Fruit fly (Drosophila melanogaster) whole organism, larva: Measurements from ENCODE around the gene trr.

ENCODE experiments used
- noc ChIP-seq: fragments of 200-800 bp; sonication (Bioruptor generic); optimal IDR thresholded peaks from 3 replicates; lab custom pipeline; 2019; ENCODE audit warnings: missing biosample characterization, mild to moderate bottlenecking, missing genetic modification characterization, moderate library complexity

The trr gene

dm6 chrX:1889926-1890325 lies at the start of gene trr, which contains the start of gene mRpL16:
trr (minus strand) TSS chrX:1889950.
mRpL16 (plus strand) TSS chrX:1890256.
- no peak for TF ChIP-seq noc

- peak; percentile 35 for TF ChIP-seq noc
Observed at dm6 chrX:1927473-1928306, 37.9 kb upstream of the trr start, which contains the start of gene CG11596. CG11596 (plus strand) TSS chrX:1927683.

DNA sequence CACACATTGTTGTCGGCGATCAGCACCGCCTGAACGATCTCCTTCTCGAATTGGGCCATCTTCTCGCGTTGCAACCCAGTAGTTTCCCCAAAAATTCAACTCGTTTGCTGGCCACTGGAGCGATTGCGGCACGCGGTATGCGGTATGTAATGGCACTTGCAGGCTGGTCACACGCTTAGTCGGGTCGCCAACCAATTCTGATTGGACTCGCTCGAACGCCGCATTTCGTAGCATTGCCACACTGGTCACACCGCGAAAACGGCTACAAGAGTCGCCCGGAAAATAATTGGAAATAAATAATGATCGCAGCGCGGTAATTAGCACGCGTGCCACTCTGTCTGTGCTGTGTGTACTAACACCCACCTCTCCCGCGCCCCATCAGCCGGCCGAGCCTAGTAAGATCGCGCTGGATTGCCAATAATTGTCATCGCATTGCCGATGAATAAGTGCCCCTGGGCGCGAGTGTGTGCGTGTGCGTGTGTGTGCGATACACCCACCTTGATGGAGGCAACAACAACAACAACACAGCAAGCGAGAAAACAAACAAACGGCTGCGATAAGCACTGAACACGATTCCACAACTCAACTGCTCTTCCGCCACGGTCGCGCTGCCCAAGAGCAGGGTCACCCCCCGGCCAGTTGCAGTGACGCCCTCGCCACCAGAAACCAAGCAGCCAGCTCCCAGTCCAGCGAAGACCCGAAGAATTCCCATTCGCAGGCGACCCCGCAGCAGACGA lies 33.2 kb upstream of the trr start, which contains the start of the genes eIF2Bepsilon and Ocrl:
eIF2Bepsilon (minus strand) TSS at position 110 of the 737 bp plus-strand sequence.
Ocrl (plus strand) TSS at position 217 of the 737 bp plus-strand sequence.
- TF ChIP-seq noc = no peak

DNA sequence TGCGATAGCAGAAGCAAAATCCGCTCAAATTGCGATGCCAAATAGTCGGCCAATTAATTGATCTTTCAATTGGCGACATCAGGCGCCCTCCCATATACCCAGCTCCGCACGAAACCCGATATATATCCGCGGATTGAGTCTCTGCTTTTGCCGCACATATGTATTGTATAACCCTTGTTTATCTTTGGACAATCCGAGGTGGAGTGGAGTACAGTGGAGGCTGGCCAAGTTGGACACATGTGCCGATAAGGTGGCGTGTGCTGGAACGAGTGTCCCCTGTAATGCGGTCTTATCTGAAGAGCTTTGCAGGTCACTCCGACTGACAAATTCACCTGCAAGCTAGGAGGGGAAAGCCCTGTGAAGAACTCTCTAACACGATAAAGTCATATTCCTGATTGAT lies 19.8 kb upstream of the trr start:
- TF ChIP-seq noc = no peak

- TF ChIP-seq noc = no peak
Observed at dm6 chrX:1908757-1909156, 19.0 kb upstream of the trr start, which contains the start of the genes Edem1 and Rbcn-3B. Edem1 (minus strand) TSS chrX:1908827. Rbcn-3B (plus strand) TSS chrX:1908920.

- peak; percentile 71 for TF ChIP-seq noc
Observed at dm6 chrX:1907727-1908264, 18.0 kb upstream of the trr start, which contains the start of gene mip130. mip130 (plus strand) TSS chrX:1908239.

DNA sequence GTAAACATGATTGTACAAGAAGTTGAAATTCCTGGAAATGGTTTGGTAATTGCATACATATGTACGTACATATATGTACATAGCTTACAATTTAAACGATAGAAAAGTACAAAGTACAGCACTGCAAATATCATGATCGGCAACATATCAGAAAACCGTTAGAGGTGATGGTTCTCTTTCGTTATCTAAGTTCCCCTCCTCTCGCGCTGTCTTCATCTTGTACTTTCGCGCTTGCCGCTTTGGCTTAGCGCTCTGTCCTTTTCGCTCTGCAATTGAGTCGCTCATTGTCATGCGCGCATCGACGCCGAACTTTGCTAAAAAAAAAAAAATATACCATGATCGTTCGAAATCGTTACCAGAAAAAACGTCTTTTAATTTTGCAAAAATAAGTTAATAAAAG lies 14.2 kb upstream of the trr start:
- TF ChIP-seq noc = no peak

dm6 chrX:1903077-1903476 lies 13.3 kb upstream of the trr start, which contains the start of gene CG32801:
CG32801 (minus strand) TSS chrX:1903177.
- TF ChIP-seq noc = no peak

dm6 chrX:1901605-1902136 lies 11.9 kb upstream of the trr start, which contains the start of gene Ldaf1:
Ldaf1 (minus strand) TSS chrX:1901911.
- no peak for TF ChIP-seq noc

DNA sequence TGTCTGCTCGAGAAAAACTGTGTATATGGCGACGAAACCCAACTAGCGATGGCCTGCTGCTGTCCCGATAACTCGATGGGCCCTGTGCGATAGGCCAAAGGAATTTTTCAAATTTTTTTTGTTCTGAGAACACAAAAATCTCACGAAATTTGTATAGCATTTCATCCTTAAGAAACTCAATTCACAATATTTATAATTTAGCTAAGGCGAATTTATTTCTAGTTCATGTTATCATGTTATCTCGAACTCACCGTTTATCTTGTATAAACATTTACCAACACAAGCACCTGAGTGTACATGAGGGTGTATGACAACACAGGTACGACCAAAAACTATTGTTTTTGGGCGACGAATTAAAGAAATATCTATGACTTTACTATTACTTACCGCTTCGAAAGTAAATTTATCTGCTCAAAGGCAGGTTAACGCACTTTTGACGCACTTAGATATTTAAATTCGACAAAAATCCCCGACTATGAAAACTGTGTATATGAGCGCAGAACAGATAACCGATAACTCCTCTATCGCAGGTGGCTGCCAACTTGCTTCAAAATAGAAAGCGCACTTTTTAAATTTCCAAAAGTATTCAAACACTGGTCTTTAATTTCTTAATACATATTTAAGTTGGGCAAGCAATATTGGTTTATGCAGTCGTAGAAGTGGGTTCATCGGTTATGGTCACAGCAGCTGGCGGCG lies 10.5 kb upstream of the trr start, which contains the start of gene arm:
arm (minus strand) TSS at position 524 of the 696 bp plus-strand sequence.
- TF ChIP-seq noc = peak; percentile 26

dm6 chrX:1899445-1900085 lies 9.8 kb upstream of the trr start:
- no peak for TF ChIP-seq noc

dm6 chrX:1897384-1897783 lies 7.6 kb upstream of the trr start:
- no peak for TF ChIP-seq noc

DNA sequence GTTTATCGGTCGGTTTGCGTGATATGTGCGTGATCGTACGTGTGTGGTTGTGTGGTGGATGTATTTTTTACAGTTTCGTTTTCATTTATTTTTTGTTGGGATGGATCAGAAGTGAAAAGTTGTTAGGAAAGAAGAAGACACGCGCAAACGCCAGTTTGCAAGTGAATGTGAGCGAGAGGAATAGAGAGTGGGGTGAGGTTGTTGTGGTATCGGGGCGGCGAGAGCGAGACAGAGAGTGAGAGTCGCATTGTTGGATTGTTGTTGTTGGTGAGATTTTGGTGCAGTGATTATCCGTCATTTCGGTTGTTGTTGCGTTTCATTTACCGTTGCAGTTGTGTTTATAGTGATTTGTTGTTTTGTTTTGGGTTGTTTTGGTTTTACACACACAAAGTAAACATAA lies 3.8 kb upstream of the trr start:
- TF ChIP-seq noc = no peak

DNA sequence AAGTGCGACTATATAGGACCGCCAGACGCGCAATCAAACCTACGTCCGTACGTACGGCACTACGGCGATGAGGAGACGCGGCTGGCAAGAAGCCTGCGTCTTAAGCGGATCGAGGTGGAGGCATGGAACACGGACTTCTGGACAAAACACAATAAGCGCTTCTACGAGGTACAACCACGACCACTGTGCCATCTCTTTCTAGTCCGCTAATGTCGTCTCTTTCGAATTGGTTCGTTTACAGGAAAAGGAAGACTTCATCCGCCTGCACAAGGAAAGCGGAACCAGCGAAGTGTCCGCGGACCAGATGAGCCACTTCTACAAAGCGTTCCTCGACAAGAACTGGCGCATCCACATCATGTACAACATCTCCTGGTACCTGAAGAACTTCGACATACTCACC lies 9.0 kb downstream of the trr start:
- TF ChIP-seq noc = no peak

dm6 chrX:1880139-1880556 lies 9.6 kb downstream of the trr start, which contains the start of gene Coa8:
Coa8 (plus strand) TSS chrX:1880282.
- TF ChIP-seq noc = peak; percentile 47
